Worm (Caenorhabditis elegans): Measurements from ENCODE around the gene T26C12.1.

T26C12.1 gene

ce11 chrIV:3234269-3234668 is 24.4 kb upstream of the T26C12.1 start:
- TF ChIP-seq gei-17 (GFP tag; optimal IDR thresholded peaks at IDR 0.05) (no peak), lin-40 (tag; optimal IDR thresholded peaks at IDR 0.05) (peak; percentile 12), hmg-1.2 (GFP tag; IDR thresholded peaks at IDR 0.05) (no peak), Y53G8AR.9 (GFP tag; conservative IDR thresholded peaks at IDR 0.05) (0 out of 2 replicates have a peak, but pooled peaks have one; percentile 32)

ce11 chrIV:3246873-3247272 is 11.8 kb upstream of the T26C12.1 start:
- TF ChIP-seq ets-4 (GFP tag; optimal IDR thresholded peaks at IDR 0.05), result no peak
- no peak for TF ChIP-seq tbx-9 (tag; optimal IDR thresholded peaks at IDR 0.05; ENCODE audit: borderline replicate concordance)
- TF ChIP-seq Y53F4B.3 (GFP tag; IDR thresholded peaks at IDR 0.05), result no peak
- TF ChIP-seq hmg-1.2 (GFP tag; IDR thresholded peaks at IDR 0.05), result no peak
- TF ChIP-seq lir-1 (GFP tag; conservative IDR thresholded peaks at IDR 0.05), result no peak
- TF ChIP-seq somi-1 (GFP tag; optimal IDR thresholded peaks at IDR 0.05), result no peak
- TF ChIP-seq B0035.1 (tag; optimal IDR thresholded peaks at IDR 0.05), result no peak
- no peak for TF ChIP-seq madf-10 (tag; optimal IDR thresholded peaks at IDR 0.05)
- no peak for TF ChIP-seq Y67H2A.10 (GFP tag; conservative IDR thresholded peaks at IDR 0.05)
- no peak for TF ChIP-seq snpc-4 (GFP tag; optimal IDR thresholded peaks at IDR 0.05)
- TF ChIP-seq snpc-4 (tag; optimal IDR thresholded peaks at IDR 0.05), result no peak
- TF ChIP-seq aptf-2 (GFP tag; conservative IDR thresholded peaks at IDR 0.05), result no peak
- no peak for TF ChIP-seq ztf-6 (GFP tag; IDR thresholded peaks at IDR 0.05)
- no peak for TF ChIP-seq ama-1 (optimal IDR thresholded peaks at IDR 0.05)
- no peak for TF ChIP-seq ama-1 (GFP tag; optimal IDR thresholded peaks at IDR 0.05)
- no peak for TF ChIP-seq ceh-40 (GFP tag; IDR thresholded peaks at IDR 0.05)

ce11 chrIV:3250020-3250419 is 8.7 kb upstream of the T26C12.1 start:
- TF ChIP-seq tlf-1 (GFP tag; optimal IDR thresholded peaks at IDR 0.05) (no peak), B0336.3 (GFP tag; IDR thresholded peaks at IDR 0.05) (no peak), nhr-120 (GFP tag; IDR thresholded peaks at IDR 0.05) (no peak), T26A5.8 (tag; optimal IDR thresholded peaks at IDR 0.05) (no peak), rpc-1 (optimal IDR thresholded peaks at IDR 0.05) (no peak), rpc-1 (tag; optimal IDR thresholded peaks at IDR 0.05) (no peak), ets-4 (GFP tag; optimal IDR thresholded peaks at IDR 0.05) (no peak), ceh-58 (GFP tag; IDR thresholded peaks at IDR 0.05) (no peak), Y53F4B.3 (GFP tag; IDR thresholded peaks at IDR 0.05) (no peak), let-607 (tag; optimal IDR thresholded peaks at IDR 0.05) (no peak), gei-17 (GFP tag; optimal IDR thresholded peaks at IDR 0.05) (no peak), B0035.1 (tag; optimal IDR thresholded peaks at IDR 0.05) (no peak), C06A6.2 (GFP tag; conservative IDR thresholded peaks at IDR 0.05) (no peak), lsy-27 (tag; optimal IDR thresholded peaks at IDR 0.05; ENCODE audit: borderline replicate concordance, insufficient read depth) (no peak), unc-62 (GFP tag; optimal IDR thresholded peaks at IDR 0.05) (no peak)

ce11 chrIV:3251551-3251950 is 7.2 kb upstream of the T26C12.1 start:
- TF ChIP-seq somi-1 (GFP tag; optimal IDR thresholded peaks at IDR 0.05) (no peak), zfh-2 (GFP tag; conservative IDR thresholded peaks at IDR 0.05) (0 out of 2 replicates have a peak, but pooled peaks have one; percentile 19), madf-6 (GFP tag; IDR thresholded peaks at IDR 0.05) (no peak), hlh-26 (GFP tag; conservative IDR thresholded peaks at IDR 0.05) (no peak)

- TF ChIP-seq aptf-2 (GFP tag; conservative IDR thresholded peaks at IDR 0.05) (no peak), bed-2 (GFP tag; IDR thresholded peaks at IDR 0.05) (no peak), rec-8 (tag; optimal IDR thresholded peaks at IDR 0.05) (no peak), ceh-40 (GFP tag; IDR thresholded peaks at IDR 0.05) (no peak), hmg-1.2 (GFP tag; IDR thresholded peaks at IDR 0.05) (no peak), snpc-1.3 (tag; optimal IDR thresholded peaks at IDR 0.05; ENCODE audit: insufficient read depth) (no peak), unc-130 (GFP tag; optimal IDR thresholded peaks at IDR 0.05) (no peak), T26A5.8 (tag; optimal IDR thresholded peaks at IDR 0.05) (no peak), gei-17 (GFP tag; optimal IDR thresholded peaks at IDR 0.05) (no peak), lin-40 (tag; optimal IDR thresholded peaks at IDR 0.05) (no peak)
Observed at ce11 chrIV:3252047-3252446, 6.7 kb upstream of the T26C12.1 start.
